Worm (Caenorhabditis elegans) whole organism, L4 larva: ENCODE data around the gene sek-3.

Experiments used
- F37D6.2 ChIP-seq: sonication (generic microtip); optimal IDR thresholded peaks from 2 replicates; lab custom pipeline; 2016; ENCODE audit warnings: mild to moderate bottlenecking, missing genetic modification characterization, missing compliant biosample characterization
- egl-27 ChIP-seq: sonication (generic microtip); optimal IDR thresholded peaks from 3 replicates; lab custom pipeline; 2017; ENCODE audit warnings: missing biosample characterization, missing genetic modification reagents, missing genetic modification characterization
- lsy-2 ChIP-seq, 2 experiments: fragments of 150-350 bp in 1 of 2; sonication (generic microtip) in 1 of 2; optimal IDR thresholded peaks; 2 replicates each; lab custom pipeline; 2014 to 2017; ENCODE audit warnings: missing biosample characterization in 2 of 2, missing genetic modification characterization in 2 of 2
- nhr-10 ChIP-seq: fragments of 150-350 bp; optimal IDR thresholded peaks from 2 replicates; lab custom pipeline; 2014; ENCODE audit warnings: missing biosample characterization, missing genetic modification characterization
- skn-1 ChIP-seq: fragments of 150-350 bp; optimal IDR thresholded peaks from 2 replicates; lab custom pipeline; 2014; ENCODE audit warnings: missing biosample characterization, missing genetic modification characterization
- snpc-4 ChIP-seq: fragments of 150-350 bp; optimal IDR thresholded peaks from 2 replicates; lab custom pipeline; 2014; ENCODE audit warnings: missing biosample characterization, missing genetic modification characterization
- unc-39 ChIP-seq: sonication (generic microtip); optimal IDR thresholded peaks from 2 replicates; lab custom pipeline; 2017; ENCODE audit warnings: missing biosample characterization, missing genetic modification characterization
- unc-62 ChIP-seq, 3 experiments: fragments of 150-350 bp in 1 of 3; sonication (generic microtip); optimal IDR thresholded peaks in 2 of 3; peaks in 1 of 3; 1 replicate in 1 of 3; 2 replicates in 2 of 3; lab custom pipeline; 2014 to 2017; ENCODE audit warnings: missing biosample characterization in 3 of 3, missing genetic modification characterization in 3 of 3, missing genetic modification reagents in 3 of 3, missing genotype in 1 of 3

- TF ChIP-seq skn-1 (no peak), F37D6.2 (tag; lab: Kevin White, UChicago) (no peak), nhr-10 (tag; lab: Kevin White, UChicago) (no peak), egl-27 (tag; lab: Kevin White, UChicago) (no peak), unc-39 (no peak), lsy-2 (tag; optimal IDR thresholded peaks at IDR 0.05; lab: Kevin White, UChicago) (no peak), snpc-4 (tag; lab: Kevin White, UChicago) (no peak), unc-62 (GFP tag; optimal IDR thresholded peaks at IDR 0.05 in 1 of 2; lab: Kevin White, UChicago) (no peak), unc-62 (tag; optimal IDR thresholded peaks at IDR 0.05; lab: Kevin White, UChicago) (no peak)
These were observed at the start of gene sek-3 for ce11 chrX:5017591-5017990.
